ENCODE assay signal across 6 fruit fly cellular contexts in genomic region chr2L:9176114-9176553, dm6.
TF ChIP-seq lines count a peak whose summit lies in the region.

No protein-coding gene starts in this region.

- TF ChIP-seq CTCF in whole organism, embryonic (GFP tag; optimal IDR thresholded peaks at IDR 0.05; lab: Kevin White, UChicago) = peak; percentile 34

TF ChIP-seq in whole organism, 6 proteins besides CTCF, POLR2A, EP300 and RAD21:
- TF ChIP-seq EcR (GFP tag; optimal IDR thresholded peaks at IDR 0.05; lab: Kevin White, UChicago) = no peak
- TF ChIP-seq psq (optimal IDR thresholded peaks at IDR 0.05; lab: Kevin White, UChicago) = no peak
- TF ChIP-seq usp (GFP tag; optimal IDR thresholded peaks at IDR 0.05; lab: Kevin White, UChicago) = no peak
- TF ChIP-seq CG8478 (optimal IDR thresholded peaks at IDR 0.05; lab: Kevin White, UChicago) = peak; percentile 94
- peak; percentile 82 for TF ChIP-seq Dll (optimal IDR thresholded peaks at IDR 0.05; lab: Kevin White, UChicago)
TF ChIP-seq in whole organism: peak in this region for 2.

TF ChIP-seq in whole organism, adult, 20 proteins besides CTCF, POLR2A, EP300 and RAD21 (continues in another document):
- no peak for TF ChIP-seq Crg-1 (GFP tag; optimal IDR thresholded peaks at IDR 0.05; lab: Kevin White, UChicago)
- TF ChIP-seq ovo (GFP tag; optimal IDR thresholded peaks at IDR 0.05; lab: Kevin White, UChicago) = no peak
- TF ChIP-seq tj (GFP tag; optimal IDR thresholded peaks at IDR 0.05; lab: Kevin White, UChicago) = peak; percentile 71
- TF ChIP-seq pad (GFP tag; optimal IDR thresholded peaks at IDR 0.05; lab: Kevin White, UChicago) = peak; percentile 61
- peak; percentile 76 for TF ChIP-seq Mnt (GFP tag; optimal IDR thresholded peaks at IDR 0.05; lab: Kevin White, UChicago)
- TF ChIP-seq Clk (GFP tag; optimal IDR thresholded peaks at IDR 0.05; lab: Kevin White, UChicago) = peak; percentile 41
- no peak for TF ChIP-seq toe (GFP tag; optimal IDR thresholded peaks at IDR 0.05; lab: Kevin White, UChicago)
- TF ChIP-seq cic (GFP tag; optimal IDR thresholded peaks at IDR 0.05; lab: Kevin White, UChicago) = peak; percentile 63
- no peak for TF ChIP-seq kay (GFP tag; lab: Kevin White, UChicago; ENCODE audit: borderline replicate concordance)
- peak; percentile 40 for TF ChIP-seq CG7101 (tag; optimal IDR thresholded peaks at IDR 0.05; lab: Kevin White, UChicago)
- TF ChIP-seq CG7045 (GFP tag; optimal IDR thresholded peaks at IDR 0.05; lab: Kevin White, UChicago) = peak; percentile 7
- peak; percentile 37 for TF ChIP-seq CG11617 (GFP tag; optimal IDR thresholded peaks at IDR 0.05; lab: Kevin White, UChicago)
- TF ChIP-seq CG12768 (GFP tag; optimal IDR thresholded peaks at IDR 0.05; lab: Kevin White, UChicago) = peak; percentile 77
- no peak for TF ChIP-seq CG1620 (GFP tag; optimal IDR thresholded peaks at IDR 0.05; lab: Kevin White, UChicago)
- peak; percentile 80 for TF ChIP-seq bab1 (GFP tag; optimal IDR thresholded peaks at IDR 0.05; lab: Kevin White, UChicago)
- TF ChIP-seq Hr96 (GFP tag; optimal IDR thresholded peaks at IDR 0.05; lab: Kevin White, UChicago) = no peak
- TF ChIP-seq CG5204 (GFP tag; optimal IDR thresholded peaks at IDR 0.05; lab: Kevin White, UChicago) = no peak

TF ChIP-seq in whole organism, embryonic, 481 proteins besides CTCF, POLR2A, EP300 and RAD21 (continues in another document):
- peak; percentile 2 for TF ChIP-seq CG13424 (tag; optimal IDR thresholded peaks at IDR 0.05; lab: Kevin White, UChicago)
- peak; percentile 81; the same call in 1 of the 3 replicates for TF ChIP-seq CG34422 (GFP tag; IDR thresholded peaks at IDR 0.05; lab: Robert Waterston, UW)
- TF ChIP-seq CG18262 (tag; optimal IDR thresholded peaks at IDR 0.05; lab: Kevin White, UChicago) = peak; percentile 6
- TF ChIP-seq lbe (GFP tag; optimal IDR thresholded peaks at IDR 0.05; lab: Kevin White, UChicago) = peak; percentile 59
- no peak for TF ChIP-seq CG10565 (GFP tag; optimal IDR thresholded peaks at IDR 0.05; lab: Kevin White, UChicago)
- no peak for TF ChIP-seq shn (GFP tag; optimal IDR thresholded peaks at IDR 0.05; lab: Kevin White, UChicago)
- TF ChIP-seq Nf-YB (GFP tag; optimal IDR thresholded peaks at IDR 0.05; lab: Kevin White, UChicago) = peak; percentile 24
- TF ChIP-seq CG17359 (tag; optimal IDR thresholded peaks at IDR 0.05; lab: Kevin White, UChicago) = peak; percentile 6
- TF ChIP-seq CG14050 (GFP tag; IDR thresholded peaks at IDR 0.05; lab: Robert Waterston, UW) = peak; percentile 15; the same call in 2 of the 3 replicates
- peak; percentile 38 for TF ChIP-seq tap (tag; optimal IDR thresholded peaks at IDR 0.05; lab: Kevin White, UChicago)
- TF ChIP-seq ken (GFP tag; IDR thresholded peaks at IDR 0.05; lab: Robert Waterston, UW) = no peak; the same call in 2 of the 3 replicates
- TF ChIP-seq ato (GFP tag; IDR thresholded peaks at IDR 0.05; lab: Robert Waterston, UW; ENCODE audit: partially characterized antibody) = peak; percentile 59; the same call in 1 of the 2 replicates
- TF ChIP-seq CG8765 (GFP tag; IDR thresholded peaks at IDR 0.05; lab: Robert Waterston, UW) = peak; percentile 74; the same call in 1 of the 2 replicates
- peak; percentile 33 for TF ChIP-seq CG4707 (GFP tag; optimal IDR thresholded peaks at IDR 0.05; lab: Kevin White, UChicago)
- peak; percentile 37 for TF ChIP-seq CG7987 (GFP tag; optimal IDR thresholded peaks at IDR 0.05; lab: Kevin White, UChicago)
- peak; percentile 15 for TF ChIP-seq CG8388 (GFP tag; optimal IDR thresholded peaks at IDR 0.05; lab: Kevin White, UChicago)

TF ChIP-seq in whole organism, prepupa, 60 proteins besides CTCF, POLR2A, EP300 and RAD21 (continues in another document):
- peak; percentile 46 for TF ChIP-seq esn (GFP tag; optimal IDR thresholded peaks at IDR 0.05; lab: Kevin White, UChicago)
- no peak for TF ChIP-seq achi (GFP tag; optimal IDR thresholded peaks at IDR 0.05; lab: Kevin White, UChicago)
- TF ChIP-seq vri (GFP tag; optimal IDR thresholded peaks at IDR 0.05; lab: Kevin White, UChicago) = peak; percentile 86
- TF ChIP-seq CG6276 (GFP tag; optimal IDR thresholded peaks at IDR 0.05; lab: Kevin White, UChicago) = peak; percentile 62
- TF ChIP-seq salr (GFP tag; optimal IDR thresholded peaks at IDR 0.05; lab: Kevin White, UChicago) = no peak
- peak; percentile 8 for TF ChIP-seq CG32006 (GFP tag; optimal IDR thresholded peaks at IDR 0.05; lab: Kevin White, UChicago)
- TF ChIP-seq net (GFP tag; optimal IDR thresholded peaks at IDR 0.05; lab: Kevin White, UChicago) = peak; percentile 66
- TF ChIP-seq acj6 (GFP tag; optimal IDR thresholded peaks at IDR 0.05; lab: Kevin White, UChicago) = no peak
- peak; percentile 71 for TF ChIP-seq dsx (GFP tag; optimal IDR thresholded peaks at IDR 0.05; lab: Kevin White, UChicago; ENCODE audit: poor library complexity, severe bottlenecking)
- TF ChIP-seq CG15336 (GFP tag; IDR thresholded peaks at IDR 0.05; lab: Robert Waterston, UW) = peak; percentile 88
- peak; percentile 48 for TF ChIP-seq fd85E (GFP tag; optimal IDR thresholded peaks at IDR 0.05; lab: Kevin White, UChicago)
- TF ChIP-seq fd59A (GFP tag; optimal IDR thresholded peaks at IDR 0.05; lab: Kevin White, UChicago) = peak; percentile 19
- TF ChIP-seq CG4318 (GFP tag; optimal IDR thresholded peaks at IDR 0.05; lab: Kevin White, UChicago) = no peak
- no peak for TF ChIP-seq CG11902 (GFP tag; optimal IDR thresholded peaks at IDR 0.05; lab: Kevin White, UChicago)
- peak; percentile 37 for TF ChIP-seq CG7368 (GFP tag; optimal IDR thresholded peaks at IDR 0.05; lab: Kevin White, UChicago)
- TF ChIP-seq CG8119 (GFP tag; IDR thresholded peaks at IDR 0.05; lab: Robert Waterston, UW) = peak; percentile 85
- no peak for TF ChIP-seq pdm3 (GFP tag; optimal IDR thresholded peaks at IDR 0.05; lab: Kevin White, UChicago)
- peak; percentile 44 for TF ChIP-seq CG6808 (GFP tag; optimal IDR thresholded peaks at IDR 0.05; lab: Kevin White, UChicago)

TF ChIP-seq in whole organism, pupa, 21 proteins besides CTCF, POLR2A, EP300 and RAD21 (continues in another document):
- peak; percentile 88 for TF ChIP-seq CG4496 (GFP tag; IDR thresholded peaks at IDR 0.05; lab: Robert Waterston, UW)
- TF ChIP-seq CG8301 (tag; optimal IDR thresholded peaks at IDR 0.05; lab: Kevin White, UChicago) = peak; percentile 54
- peak; percentile 60 for TF ChIP-seq Snoo (tag; optimal IDR thresholded peaks at IDR 0.05; lab: Kevin White, UChicago)
- peak; percentile 59 for TF ChIP-seq Pif1A (GFP tag; optimal IDR thresholded peaks at IDR 0.05; lab: Kevin White, UChicago)
- TF ChIP-seq EcR (GFP tag; optimal IDR thresholded peaks at IDR 0.05; lab: Kevin White, UChicago) = peak; percentile 84
- TF ChIP-seq CG10348 (GFP tag; IDR thresholded peaks at IDR 0.05; lab: Robert Waterston, UW) = no peak
- peak; percentile 89 for TF ChIP-seq Ets98B (GFP tag; IDR thresholded peaks at IDR 0.05; lab: Robert Waterston, UW)
- TF ChIP-seq gl (tag; optimal IDR thresholded peaks at IDR 0.05; lab: Kevin White, UChicago) = peak; percentile 76
- TF ChIP-seq CG13204 (GFP tag; optimal IDR thresholded peaks at IDR 0.05; lab: Kevin White, UChicago) = peak; percentile 44
- TF ChIP-seq CG32121 (GFP tag; IDR thresholded peaks at IDR 0.05; lab: Robert Waterston, UW) = peak; percentile 92
- peak; percentile 31 for TF ChIP-seq CG17806 (tag; optimal IDR thresholded peaks at IDR 0.05; lab: Kevin White, UChicago)
- peak; percentile 30 for TF ChIP-seq CG8159 (tag; optimal IDR thresholded peaks at IDR 0.05; lab: Kevin White, UChicago)
- TF ChIP-seq CG15710 (tag; optimal IDR thresholded peaks at IDR 0.05; lab: Kevin White, UChicago) = peak; percentile 35
- peak; percentile 48 for TF ChIP-seq CG34367 (tag; optimal IDR thresholded peaks at IDR 0.05; lab: Kevin White, UChicago)
- TF ChIP-seq D1 (tag; optimal IDR thresholded peaks at IDR 0.05; lab: Kevin White, UChicago) = no peak
- no peak for TF ChIP-seq rn (GFP tag; IDR thresholded peaks at IDR 0.05; lab: Robert Waterston, UW)
- peak; percentile 66 for TF ChIP-seq Pif1B (GFP tag; optimal IDR thresholded peaks at IDR 0.05; lab: Kevin White, UChicago)
- TF ChIP-seq CG9948 (tag; optimal IDR thresholded peaks at IDR 0.05; lab: Kevin White, UChicago) = no peak
- TF ChIP-seq fd96Ca (GFP tag; IDR thresholded peaks at IDR 0.05; lab: Robert Waterston, UW) = peak; percentile 89
- peak; percentile 42 for TF ChIP-seq CG14655 (GFP tag; optimal IDR thresholded peaks at IDR 0.05; lab: Kevin White, UChicago)

TF ChIP-seq in whole organism, wandering third instar larva, 38 proteins besides CTCF, POLR2A, EP300 and RAD21 (continues in another document):
- TF ChIP-seq woc (GFP tag; optimal IDR thresholded peaks at IDR 0.05; lab: Kevin White, UChicago) = no peak
- no peak for TF ChIP-seq tai (GFP tag; optimal IDR thresholded peaks at IDR 0.05; lab: Kevin White, UChicago)
- peak; percentile 28 for TF ChIP-seq CG32264 (GFP tag; optimal IDR thresholded peaks at IDR 0.05; lab: Kevin White, UChicago)
- peak; percentile 55 for TF ChIP-seq h (GFP tag; optimal IDR thresholded peaks at IDR 0.05; lab: Kevin White, UChicago)
- TF ChIP-seq Hr78 (GFP tag; optimal IDR thresholded peaks at IDR 0.05; lab: Kevin White, UChicago) = no peak
- TF ChIP-seq ey (GFP tag; optimal IDR thresholded peaks at IDR 0.05; lab: Kevin White, UChicago) = no peak
- TF ChIP-seq dl (GFP tag; optimal IDR thresholded peaks at IDR 0.05; lab: Kevin White, UChicago; ENCODE audit: insufficient read depth in 1 of 2, partially characterized antibody in 2 of 2) = peak; percentile 82 to 94
- TF ChIP-seq br (GFP tag; optimal IDR thresholded peaks at IDR 0.05; lab: Kevin White, UChicago) = peak; percentile 57
- TF ChIP-seq CrebA (GFP tag; optimal IDR thresholded peaks at IDR 0.05; lab: Kevin White, UChicago; ENCODE audit: borderline replicate concordance) = peak; percentile 56
- no peak for TF ChIP-seq sv (GFP tag; optimal IDR thresholded peaks at IDR 0.05; lab: Kevin White, UChicago)
- peak; percentile 64 for TF ChIP-seq psq (GFP tag; optimal IDR thresholded peaks at IDR 0.05; lab: Kevin White, UChicago)
- TF ChIP-seq OdsH (GFP tag; optimal IDR thresholded peaks at IDR 0.05; lab: Kevin White, UChicago) = no peak
- TF ChIP-seq fru (GFP tag; optimal IDR thresholded peaks at IDR 0.05; lab: Kevin White, UChicago) = peak; percentile 33
- TF ChIP-seq Rel (GFP tag; optimal IDR thresholded peaks at IDR 0.05; lab: Kevin White, UChicago) = no peak
- peak; percentile 66 for TF ChIP-seq Rel (tag; optimal IDR thresholded peaks at IDR 0.05; lab: Kevin White, UChicago)
- TF ChIP-seq Sp1 (GFP tag; optimal IDR thresholded peaks at IDR 0.05; lab: Kevin White, UChicago) = peak; percentile 70
- no peak for TF ChIP-seq CG9705 (GFP tag; optimal IDR thresholded peaks at IDR 0.05; lab: Kevin White, UChicago)
- no peak for TF ChIP-seq Abd-B (GFP tag; optimal IDR thresholded peaks at IDR 0.05; lab: Kevin White, UChicago)
- peak; percentile 48 for TF ChIP-seq Vsx2 (GFP tag; optimal IDR thresholded peaks at IDR 0.05; lab: Kevin White, UChicago; ENCODE audit: partially characterized antibody)
- TF ChIP-seq lola (GFP tag; optimal IDR thresholded peaks at IDR 0.05; lab: Kevin White, UChicago) = no peak
- no peak for TF ChIP-seq GATAd (GFP tag; optimal IDR thresholded peaks at IDR 0.05; lab: Kevin White, UChicago)
- TF ChIP-seq Dfd (GFP tag; optimal IDR thresholded peaks at IDR 0.05; lab: Kevin White, UChicago) = no peak
- TF ChIP-seq dmrt93B (GFP tag; optimal IDR thresholded peaks at IDR 0.05; lab: Kevin White, UChicago) = no peak
